Worm (Caenorhabditis elegans) whole organism, mixed stage, embryonic: ENCODE results near the gene nspc-1.

Experiments
- bed-3 ChIP-seq: fragments of 200-800 bp; sonication (Bioruptor generic); optimal IDR thresholded peaks from 3 replicates; lab custom pipeline; 2018; ENCODE audit warnings: mild to moderate bottlenecking, missing genetic modification characterization, moderate library complexity, missing compliant biosample characterization
- blmp-1 ChIP-seq: fragments of 150-350 bp; optimal IDR thresholded peaks from 2 replicates; lab custom pipeline; 2014; ENCODE audit warnings: missing biosample characterization, missing genetic modification characterization
- ceh-83 ChIP-seq: fragments of 200-800 bp; sonication (Bioruptor generic); optimal IDR thresholded peaks from 2 replicates; lab custom pipeline; 2018; ENCODE audit warnings: mild to moderate bottlenecking, missing genetic modification characterization, missing compliant biosample characterization
- mab-5 ChIP-seq: fragments of 150-350 bp; optimal IDR thresholded peaks from 2 replicates; lab custom pipeline; 2014; ENCODE audit warnings: missing biosample characterization, missing genetic modification characterization
- mls-2 ChIP-seq: sonication (generic microtip); optimal IDR thresholded peaks from 2 replicates; lab custom pipeline; 2016; ENCODE audit warnings: mild to moderate bottlenecking, missing genetic modification characterization, moderate library complexity, missing compliant biosample characterization
- nhr-12 ChIP-seq: fragments of 150-350 bp; optimal IDR thresholded peaks from 2 replicates; lab custom pipeline; 2014; ENCODE audit warnings: missing biosample characterization, missing genetic modification characterization
- nhr-2 ChIP-seq: fragments of 150-350 bp; optimal IDR thresholded peaks from 2 replicates; lab custom pipeline; 2014; ENCODE audit warnings: missing biosample characterization, missing genetic modification characterization
- nhr-76 ChIP-seq: sonication (generic microtip); optimal IDR thresholded peaks from 2 replicates; lab custom pipeline; 2017; ENCODE audit warnings: missing biosample characterization, missing genetic modification characterization
- sem-2 ChIP-seq: fragments of 200-800 bp; sonication (Bioruptor generic); optimal IDR thresholded peaks from 2 replicates; lab custom pipeline; 2018; ENCODE audit warnings: mild to moderate bottlenecking, missing genetic modification characterization, missing compliant biosample characterization
- sptf-1 ChIP-seq: sonication (generic microtip); optimal IDR thresholded peaks from 2 replicates; lab custom pipeline; 2017; ENCODE audit warnings: mild to moderate bottlenecking, missing genetic modification characterization, moderate library complexity, missing compliant biosample characterization
- unc-62 ChIP-seq: fragments of 150-350 bp; optimal IDR thresholded peaks from 2 replicates; lab custom pipeline; 2014; ENCODE audit warnings: missing biosample characterization, missing genetic modification reagents, missing genetic modification characterization
- zip-8 ChIP-seq: fragments of 150-350 bp; optimal IDR thresholded peaks from 2 replicates; lab custom pipeline; 2014; ENCODE audit warnings: missing biosample characterization, missing genetic modification characterization

The nspc-1 gene

DNA sequence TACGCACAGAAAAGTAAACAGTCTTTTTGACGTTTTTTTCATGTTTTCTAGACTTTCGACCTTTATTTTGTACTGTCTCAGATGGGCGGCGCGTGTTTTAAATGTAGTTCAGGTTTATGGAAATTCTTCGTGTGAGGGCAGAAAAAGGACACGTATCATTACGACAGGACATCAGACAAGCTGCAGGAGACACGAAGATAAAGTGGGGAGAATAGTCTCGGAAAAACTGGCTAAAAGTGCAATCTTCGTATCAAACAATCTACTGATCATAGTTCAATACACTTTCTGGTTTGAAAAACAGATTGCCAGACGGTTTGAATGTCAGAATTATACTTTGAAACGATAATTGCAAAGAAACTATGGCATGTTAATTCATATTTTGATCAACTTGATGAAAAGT, 49.5 kb downstream of the nspc-1 start:
- no peak for TF ChIP-seq sem-2 (GFP tag; lab: Kevin White, UChicago)
- no peak for TF ChIP-seq sptf-1 (tag; lab: Kevin White, UChicago)
- no peak for TF ChIP-seq unc-62
- no peak for TF ChIP-seq nhr-12 (tag; lab: Kevin White, UChicago)
- TF ChIP-seq ceh-83 (GFP tag; lab: Kevin White, UChicago): no peak
- TF ChIP-seq bed-3: no peak
- TF ChIP-seq mls-2: no peak
- no peak for TF ChIP-seq nhr-76
- no peak for TF ChIP-seq blmp-1 (tag; lab: Kevin White, UChicago)
- no peak for TF ChIP-seq zip-8
- TF ChIP-seq mab-5 (tag; lab: Kevin White, UChicago): no peak
- no peak for TF ChIP-seq nhr-2
